Fruit fly (Drosophila melanogaster) whole organism, prepupa: ENCODE measurements around the gene rk.
A peak's percentile ranks its signal among the peaks of the same experiment; 100 is the strongest.

Source experiments
- Blimp-1 ChIP-seq: fragments of 200-800 bp; sonication (Bioruptor generic); optimal IDR thresholded peaks from 3 replicates; lab custom pipeline; 2017; ENCODE audit warnings: missing biosample characterization, missing genetic modification characterization, mild to moderate bottlenecking, moderate library complexity, missing genetic modification reagents
- CG11294 ChIP-seq: fragments of 200-800 bp; sonication (Bioruptor generic); IDR thresholded peaks from 2 replicates; pipeline ENCODE4 v1.3.6; 2022; ENCODE audit warnings: missing biosample characterization, missing genetic modification characterization
- CG15336 ChIP-seq: fragments of 200-800 bp; sonication (Bioruptor generic); IDR thresholded peaks from 2 replicates; pipeline ENCODE4 v1.3.6; 2022; ENCODE audit warnings: missing biosample characterization, missing genetic modification characterization
- CG3032 ChIP-seq: fragments of 200-800 bp; optimal IDR thresholded peaks from 2 replicates; lab custom pipeline; 2019; ENCODE audit warnings: missing biosample characterization, mild to moderate bottlenecking, missing genetic modification characterization, moderate library complexity
- CG31627 ChIP-seq: fragments of 200-800 bp; sonication (Bioruptor generic); optimal IDR thresholded peaks from 3 replicates; lab custom pipeline; 2016; ENCODE audit warnings: missing biosample characterization, missing genetic modification characterization
- CG32006 ChIP-seq: fragments of 200-800 bp; sonication (Bioruptor generic); optimal IDR thresholded peaks from 3 replicates; lab custom pipeline; 2017; ENCODE audit warnings: missing biosample characterization, mild to moderate bottlenecking, missing genetic modification characterization
- CG34406 ChIP-seq: fragments of 200-800 bp; sonication (Bioruptor generic); optimal IDR thresholded peaks from 3 replicates; lab custom pipeline; 2016; ENCODE audit warnings: missing biosample characterization, missing genetic modification characterization
- CG3919 ChIP-seq: fragments of 200-800 bp; sonication (Bioruptor generic); optimal IDR thresholded peaks from 3 replicates; lab custom pipeline; 2016; ENCODE audit warnings: missing biosample characterization, missing genetic modification characterization
- CG6808 ChIP-seq: fragments of 200-800 bp; sonication (Bioruptor generic); optimal IDR thresholded peaks from 3 replicates; lab custom pipeline; 2017; ENCODE audit warnings: missing biosample characterization, missing genetic modification characterization, mild to moderate bottlenecking, moderate library complexity, missing genetic modification reagents
- CG8119 ChIP-seq: fragments of 200-800 bp; sonication (Bioruptor generic); IDR thresholded peaks from 3 replicates; pipeline ENCODE4 v1.3.6; 2022; ENCODE audit warnings: missing biosample characterization, missing genetic modification characterization
- CG8319 ChIP-seq: fragments of 200-800 bp; sonication (Bioruptor generic); optimal IDR thresholded peaks from 3 replicates; lab custom pipeline; 2016; ENCODE audit warnings: missing biosample characterization, missing genetic modification characterization
- CG8632 ChIP-seq: fragments of 200-800 bp; sonication (Bioruptor generic); optimal IDR thresholded peaks from 3 replicates; lab custom pipeline; 2016; ENCODE audit warnings: missing biosample characterization, missing genetic modification characterization
- CG9139 ChIP-seq: fragments of 200-800 bp; sonication (Bioruptor generic); optimal IDR thresholded peaks from 3 replicates; lab custom pipeline; 2017; ENCODE audit warnings: missing biosample characterization, mild to moderate bottlenecking, missing genetic modification characterization
- Eip78C ChIP-seq: fragments of 200-800 bp; sonication (Bioruptor generic); peaks from one replicate; lab custom pipeline; 2016; ENCODE audit warnings: missing biosample characterization, missing genetic modification characterization
- Ets96B ChIP-seq: fragments of 200-800 bp; optimal IDR thresholded peaks from 2 replicates; lab custom pipeline; 2019; ENCODE audit warnings: missing biosample characterization, mild to moderate bottlenecking, missing genetic modification characterization, moderate library complexity
- Gug ChIP-seq: fragments of 200-800 bp; sonication (Bioruptor generic); IDR thresholded peaks from 2 replicates; pipeline ENCODE4 v1.3.6; 2022; ENCODE audit warnings: missing biosample characterization, missing genetic modification characterization
- Lpt ChIP-seq: fragments of 200-800 bp; sonication (Bioruptor generic); optimal IDR thresholded peaks from 3 replicates; lab custom pipeline; 2016; ENCODE audit warnings: missing biosample characterization, missing genetic modification characterization
- Met ChIP-seq: fragments of 200-800 bp; sonication (Bioruptor generic); optimal IDR thresholded peaks from 3 replicates; lab custom pipeline; 2016; ENCODE audit warnings: missing biosample characterization, missing genetic modification characterization
- OdsH ChIP-seq: fragments of 200-800 bp; sonication (Bioruptor generic); optimal IDR thresholded peaks from 3 replicates; lab custom pipeline; 2016; ENCODE audit warnings: missing biosample characterization, missing genetic modification characterization
- Smox ChIP-seq: fragments of 200-800 bp; sonication (Bioruptor generic); optimal IDR thresholded peaks from 3 replicates; lab custom pipeline; 2016; ENCODE audit warnings: missing biosample characterization, missing genetic modification characterization
- achi ChIP-seq: fragments of 200-800 bp; sonication (Bioruptor generic); optimal IDR thresholded peaks from 3 replicates; lab custom pipeline; 2016; ENCODE audit warnings: missing biosample characterization, missing genetic modification characterization
- acj6 ChIP-seq: fragments of 200-800 bp; sonication (Bioruptor generic); optimal IDR thresholded peaks from 3 replicates; lab custom pipeline; 2016; ENCODE audit warnings: missing biosample characterization, missing genetic modification characterization
- dac ChIP-seq: fragments of 200-800 bp; sonication (Bioruptor generic); optimal IDR thresholded peaks from 2 replicates; lab custom pipeline; 2017; ENCODE audit warnings: missing biosample characterization, mild to moderate bottlenecking, missing genetic modification characterization
- esn ChIP-seq: fragments of 200-800 bp; sonication (Bioruptor generic); optimal IDR thresholded peaks from 2 replicates; lab custom pipeline; 2016; ENCODE audit warnings: missing biosample characterization, mild to moderate bottlenecking, missing genetic modification characterization, moderate library complexity
- fd59A ChIP-seq: fragments of 200-800 bp; sonication (Bioruptor generic); optimal IDR thresholded peaks from 2 replicates; lab custom pipeline; 2017; ENCODE audit warnings: missing biosample characterization, mild to moderate bottlenecking, missing genetic modification characterization, missing genetic modification reagents
- fd85E ChIP-seq: fragments of 200-800 bp; sonication (Bioruptor generic); optimal IDR thresholded peaks from 3 replicates; lab custom pipeline; 2016; ENCODE audit warnings: missing biosample characterization, missing genetic modification characterization
- lz ChIP-seq: fragments of 200-800 bp; sonication (Bioruptor generic); optimal IDR thresholded peaks from 3 replicates; lab custom pipeline; 2016; ENCODE audit warnings: missing biosample characterization, missing genetic modification characterization
- ss ChIP-seq, 2 experiments: fragments of 200-800 bp; sonication (Bioruptor generic); optimal IDR thresholded peaks; 2 replicates in 1 of 2; 3 replicates in 1 of 2; lab custom pipeline; 2017 to 2018; ENCODE audit warnings: mild to moderate bottlenecking in 2 of 2, missing biosample characterization in 2 of 2, missing genetic modification characterization in 2 of 2, moderate library complexity in 1 of 2
- svp ChIP-seq: fragments of 200-800 bp; sonication (Bioruptor generic); peaks from one replicate; lab custom pipeline; 2016; ENCODE audit warnings: missing biosample characterization, missing genetic modification characterization
- topi ChIP-seq: fragments of 200-800 bp; sonication (Bioruptor generic); optimal IDR thresholded peaks from 3 replicates; lab custom pipeline; 2016; ENCODE audit warnings: missing biosample characterization, missing genetic modification characterization
- vri ChIP-seq: fragments of 200-800 bp; sonication (Bioruptor generic); optimal IDR thresholded peaks from 3 replicates; lab custom pipeline; 2016; ENCODE audit warnings: missing biosample characterization, mild to moderate bottlenecking, missing genetic modification characterization

Gene rk

DNA sequence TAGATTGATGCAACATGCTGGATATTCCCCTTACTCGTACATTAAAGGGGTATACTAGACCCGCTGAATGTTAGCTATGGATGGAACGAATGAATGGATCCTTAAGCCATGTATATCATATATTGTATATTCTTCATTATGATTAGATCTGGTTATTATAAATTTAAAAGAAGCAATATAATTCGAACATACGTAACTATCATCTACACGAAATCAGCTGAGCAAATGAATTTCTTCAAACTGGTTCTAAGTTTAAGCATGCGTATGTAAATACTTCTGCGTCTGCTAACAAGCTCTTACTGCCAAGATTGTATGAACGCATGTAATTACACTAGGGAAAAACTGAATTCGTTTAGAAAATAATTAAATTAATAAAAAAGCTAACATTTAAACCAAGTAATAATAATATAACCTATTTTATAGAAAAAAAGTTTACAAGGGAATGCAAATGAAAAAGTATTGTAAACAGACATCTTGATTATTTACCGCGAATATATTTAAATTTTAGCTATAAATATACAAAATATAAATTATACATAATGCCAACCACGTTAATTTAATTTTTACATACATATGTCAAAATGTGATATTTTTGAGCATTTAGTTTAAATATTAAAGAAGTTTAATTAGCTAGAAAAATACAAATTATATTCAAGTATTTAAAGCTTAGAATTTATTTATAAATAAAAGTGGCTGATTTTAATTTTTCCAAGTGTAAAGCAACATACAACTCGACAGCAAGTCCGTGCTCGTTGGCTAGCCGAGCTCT, 20.0 kb upstream of the rk start (continued):
- TF ChIP-seq vri (peak; percentile 55), fd85E (GFP tag; lab: Kevin White, UChicago) (no peak), Lpt (GFP tag; lab: Kevin White, UChicago) (no peak), CG8319 (GFP tag; lab: Kevin White, UChicago) (no peak), CG3919 (GFP tag; lab: Kevin White, UChicago) (peak; percentile 66), CG34406 (GFP tag; lab: Kevin White, UChicago) (peak; percentile 58), svp (GFP tag; lab: Kevin White, UChicago) (no peak), Met (GFP tag; lab: Kevin White, UChicago) (peak; percentile 42), CG8632 (no peak), CG15336 (peak; percentile 71)

DNA sequence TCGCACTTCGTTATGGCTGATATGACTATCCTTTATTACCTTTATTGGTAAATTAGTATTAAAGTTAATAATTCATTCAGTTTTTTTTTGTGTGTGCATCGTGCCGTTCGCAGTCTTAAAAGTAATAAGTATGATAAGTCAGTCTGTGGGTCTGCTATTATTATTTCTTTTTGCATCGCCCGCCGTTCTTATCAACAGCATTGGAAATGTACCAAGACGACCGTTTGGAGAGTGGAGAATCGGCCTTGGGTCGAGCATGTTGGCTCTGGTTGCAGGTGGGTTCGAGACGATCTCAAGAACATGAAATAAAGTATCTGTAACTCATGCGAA, 19.5 kb upstream of the rk start:
- TF ChIP-seq dac (GFP tag; lab: Kevin White, UChicago) (no peak), Eip78C (no peak), Gug (GFP tag; lab: Robert Waterston, UW) (no peak), svp (GFP tag; lab: Kevin White, UChicago) (peak; percentile 83), vri (no peak), Lpt (GFP tag; lab: Kevin White, UChicago) (no peak), acj6 (GFP tag; lab: Kevin White, UChicago) (no peak)

DNA sequence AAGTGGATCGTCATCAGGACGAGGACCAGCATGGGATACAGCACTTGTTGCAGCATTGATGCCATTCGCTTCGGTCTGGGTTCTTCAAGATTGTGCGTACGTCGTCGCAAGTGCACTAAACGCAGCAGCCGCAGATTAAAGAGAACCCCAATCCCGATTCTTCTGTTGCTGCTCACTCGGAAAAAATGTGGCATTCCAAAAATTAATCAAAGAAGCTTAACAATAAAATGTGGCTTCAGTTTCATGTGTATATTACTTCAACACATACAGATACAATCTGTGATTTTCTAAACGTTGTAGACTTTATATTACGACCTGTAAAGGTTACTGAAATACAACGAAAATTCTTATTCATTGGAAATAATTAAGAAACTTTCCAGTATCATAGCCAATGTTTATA, 19.1 kb upstream of the rk start, which contains the start of gene NimC3:
NimC3 (minus strand) TSS at position 101 of the 400 bp plus-strand sequence.
- TF ChIP-seq Eip78C: peak; percentile 37
- TF ChIP-seq Met (GFP tag; lab: Kevin White, UChicago): peak; percentile 5
- TF ChIP-seq CG32006 (GFP tag; lab: Kevin White, UChicago): peak; percentile 42
- TF ChIP-seq ss (GFP tag; optimal IDR thresholded peaks at IDR 0.05; lab: Kevin White, UChicago): no peak
- TF ChIP-seq Ets96B (tag; lab: Kevin White, UChicago): peak; percentile 30
- peak; percentile 41 for TF ChIP-seq OdsH
- no peak for TF ChIP-seq achi (GFP tag; lab: Kevin White, UChicago)
- TF ChIP-seq Smox (GFP tag; lab: Kevin White, UChicago): no peak
- no peak for TF ChIP-seq CG6808 (GFP tag; lab: Kevin White, UChicago)
- TF ChIP-seq CG3032: peak; percentile 33
- no peak for TF ChIP-seq CG31627 (GFP tag; lab: Kevin White, UChicago)

DNA sequence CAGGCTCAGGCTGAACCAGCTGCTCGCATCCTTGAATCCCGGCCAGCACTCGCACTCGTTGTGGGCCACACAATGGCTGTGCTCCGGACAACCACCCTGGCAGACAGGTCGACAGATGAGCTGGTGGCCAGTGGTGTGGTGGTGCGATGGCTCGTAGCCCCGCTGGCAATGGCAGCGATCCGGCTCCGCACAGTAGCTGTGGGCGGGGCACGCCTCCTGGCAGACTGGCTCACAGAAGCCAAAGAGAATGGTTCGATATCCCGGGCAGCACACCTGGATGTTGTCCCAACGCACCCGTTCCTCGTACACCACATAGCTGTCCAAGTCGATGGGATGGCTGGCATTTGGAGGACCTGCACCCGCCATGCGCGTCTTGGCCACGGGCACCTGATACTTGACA, 18.6 kb upstream of the rk start:
- TF ChIP-seq OdsH: no peak
- no peak for TF ChIP-seq CG8119
- no peak for TF ChIP-seq CG3919 (GFP tag; lab: Kevin White, UChicago)
- TF ChIP-seq topi: no peak
- TF ChIP-seq CG9139: no peak
- no peak for TF ChIP-seq svp (GFP tag; lab: Kevin White, UChicago)
- no peak for TF ChIP-seq esn (GFP tag; lab: Kevin White, UChicago)
- no peak for TF ChIP-seq CG6808 (GFP tag; lab: Kevin White, UChicago)
- TF ChIP-seq CG11294 (GFP tag; lab: Robert Waterston, UW): no peak

DNA sequence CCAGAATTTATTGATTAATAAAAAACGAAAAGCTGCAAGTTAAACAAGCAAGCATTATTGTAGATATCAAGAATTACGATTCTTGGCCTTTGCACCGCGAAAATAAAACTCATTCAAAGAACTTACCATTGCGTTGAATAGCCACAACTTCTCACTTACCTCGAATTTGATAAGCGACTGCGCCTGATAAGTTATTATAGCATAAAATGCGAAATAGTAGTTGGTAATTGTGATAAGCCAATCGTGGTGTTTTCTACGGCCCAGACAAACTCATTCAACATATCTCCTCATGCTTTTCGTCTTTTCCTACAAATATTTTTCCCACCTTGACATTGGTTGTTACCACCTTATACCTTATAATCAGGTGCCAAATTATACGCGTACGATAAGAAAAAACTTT, 14.1 kb upstream of the rk start:
- TF ChIP-seq lz (GFP tag; lab: Kevin White, UChicago) (no peak), CG6808 (GFP tag; lab: Kevin White, UChicago) (no peak), OdsH (no peak), vri (peak; percentile 44), fd59A (GFP tag; lab: Kevin White, UChicago) (no peak), CG8319 (GFP tag; lab: Kevin White, UChicago) (no peak), Blimp-1 (GFP tag; lab: Kevin White, UChicago) (no peak), CG32006 (GFP tag; lab: Kevin White, UChicago) (no peak)
